Worm (Caenorhabditis elegans): ENCODE results near the gene K07B1.7.

ce11 chrV:9336462-9336861 is 10.3 kb downstream of the K07B1.7 start, which contains the start of gene coq-6:
- TF ChIP-seq him-1 (tag; optimal IDR thresholded peaks at IDR 0.05) (no peak), dao-5 (tag; optimal IDR thresholded peaks at IDR 0.05) (no peak), W03F9.2 (tag; optimal IDR thresholded peaks at IDR 0.05) (no peak)

Measured in whole organism, L4/young adult.